Worm (Caenorhabditis elegans) whole organism, L2 larva: ENCODE results near the gene unc-70.

ENCODE experiments used
- C34F6.9 ChIP-seq: fragments of 150-350 bp; optimal IDR thresholded peaks from 2 replicates; lab custom pipeline; 2014; ENCODE audit warnings: missing biosample characterization, missing genetic modification characterization
- F13H6.1 ChIP-seq: sonication (generic microtip); optimal IDR thresholded peaks from 2 replicates; lab custom pipeline; 2016; ENCODE audit warnings: missing genetic modification characterization, missing compliant biosample characterization
- R02D3.7 ChIP-seq: fragments of 150-350 bp; optimal IDR thresholded peaks from 2 replicates; lab custom pipeline; 2014; ENCODE audit warnings: missing biosample characterization, missing genetic modification characterization
- Y55F3AM.14 ChIP-seq: fragments of 200-800 bp; sonication (Bioruptor generic); optimal IDR thresholded peaks from 2 replicates; lab custom pipeline; 2018; ENCODE audit warnings: mild to moderate bottlenecking, missing genetic modification characterization, missing compliant biosample characterization
- alr-1 ChIP-seq: fragments of 150-350 bp; optimal IDR thresholded peaks from 2 replicates; lab custom pipeline; 2014; ENCODE audit warnings: missing biosample characterization, missing genetic modification characterization
- aly-2 ChIP-seq: fragments of 150-350 bp; optimal IDR thresholded peaks from 2 replicates; lab custom pipeline; 2014; ENCODE audit warnings: missing biosample characterization, missing genetic modification characterization
- ama-1 ChIP-seq: fragments of 150-350 bp; optimal IDR thresholded peaks from 2 replicates; lab custom pipeline; 2018; ENCODE audit warnings: inconsistent platforms
- blmp-1 ChIP-seq: sonication (generic microtip); optimal IDR thresholded peaks from 2 replicates; lab custom pipeline; 2017; ENCODE audit warnings: missing genetic modification characterization, mild to moderate bottlenecking, missing compliant biosample characterization, antibody characterized with exemption, moderate library complexity; ENCODE audit not compliant: insufficient read depth
- ceh-16 ChIP-seq: fragments of 150-350 bp; optimal IDR thresholded peaks from 2 replicates; lab custom pipeline; 2014; ENCODE audit warnings: missing biosample characterization, missing genetic modification characterization
- ceh-82 ChIP-seq: fragments of 150-350 bp; optimal IDR thresholded peaks from 2 replicates; lab custom pipeline; 2014; ENCODE audit warnings: missing biosample characterization, missing genetic modification characterization
- crh-2 ChIP-seq: sonication (generic microtip); optimal IDR thresholded peaks from 2 replicates; lab custom pipeline; 2017; ENCODE audit warnings: missing biosample characterization, missing genetic modification characterization
- dmd-4 ChIP-seq: sonication (generic microtip); optimal IDR thresholded peaks from 2 replicates; lab custom pipeline; 2017; ENCODE audit warnings: missing biosample characterization, missing genetic modification characterization
- egl-27 ChIP-seq: sonication (generic microtip); optimal IDR thresholded peaks from 3 replicates; lab custom pipeline; 2017; ENCODE audit warnings: missing biosample characterization, missing genetic modification reagents, missing genetic modification characterization
- elt-1 ChIP-seq: fragments of 150-350 bp; optimal IDR thresholded peaks from 2 replicates; lab custom pipeline; 2014; ENCODE audit warnings: missing biosample characterization, missing genetic modification characterization
- elt-3 ChIP-seq: sonication (generic microtip); optimal IDR thresholded peaks from 2 replicates; lab custom pipeline; 2017; ENCODE audit warnings: missing biosample characterization, missing genetic modification characterization
- lin-11 ChIP-seq: fragments of 150-350 bp; sonication (generic microtip); optimal IDR thresholded peaks from 2 replicates; lab custom pipeline; 2014; ENCODE audit warnings: missing biosample characterization, missing genetic modification characterization, inconsistent platforms, mixed read lengths
- lin-13 ChIP-seq: fragments of 150-350 bp; optimal IDR thresholded peaks from 2 replicates; lab custom pipeline; 2014; ENCODE audit warnings: missing biosample characterization, missing genetic modification reagents, missing genetic modification characterization
- lin-39 ChIP-seq: fragments of 150-350 bp; optimal IDR thresholded peaks from 2 replicates; lab custom pipeline; 2014; ENCODE audit warnings: missing biosample characterization, missing genetic modification reagents, missing genetic modification characterization
- mab-5 ChIP-seq: fragments of 150-350 bp; optimal IDR thresholded peaks from 2 replicates; lab custom pipeline; 2014; ENCODE audit warnings: missing biosample characterization, missing genetic modification characterization
- mdl-1 ChIP-seq, 2 experiments: fragments of 150-350 bp in 1 of 2; sonication (generic microtip) in 1 of 2; optimal IDR thresholded peaks; 2 replicates each; lab custom pipeline; 2017; ENCODE audit warnings: missing biosample characterization in 2 of 2, missing genetic modification characterization in 2 of 2
- nhr-10 ChIP-seq: sonication (generic microtip); optimal IDR thresholded peaks from 2 replicates; lab custom pipeline; 2017; ENCODE audit warnings: missing biosample characterization, missing genetic modification characterization
- nhr-11 ChIP-seq: fragments of 150-350 bp; optimal IDR thresholded peaks from 2 replicates; lab custom pipeline; 2014; ENCODE audit warnings: missing biosample characterization, missing genetic modification characterization
- nhr-12 ChIP-seq: fragments of 150-350 bp; optimal IDR thresholded peaks from 2 replicates; lab custom pipeline; 2014; ENCODE audit warnings: missing biosample characterization, missing genetic modification characterization
- nhr-129 ChIP-seq: fragments of 150-350 bp; optimal IDR thresholded peaks from 2 replicates; lab custom pipeline; 2014; ENCODE audit warnings: missing biosample characterization, missing genetic modification characterization
- nhr-21 ChIP-seq: fragments of 150-350 bp; optimal IDR thresholded peaks from 2 replicates; lab custom pipeline; 2014; ENCODE audit warnings: missing biosample characterization, missing genetic modification characterization
- nhr-23 ChIP-seq: fragments of 150-350 bp; optimal IDR thresholded peaks from 2 replicates; lab custom pipeline; 2014; ENCODE audit warnings: missing biosample characterization, missing genetic modification reagents, missing genetic modification characterization
- nhr-237 ChIP-seq: fragments of 150-350 bp; optimal IDR thresholded peaks from 2 replicates; lab custom pipeline; 2014; ENCODE audit warnings: missing biosample characterization, missing genetic modification characterization
- nhr-25 ChIP-seq: fragments of 150-350 bp; sonication (generic microtip); optimal IDR thresholded peaks from 3 replicates; lab custom pipeline; 2014; ENCODE audit warnings: missing biosample characterization, missing genetic modification characterization
- nhr-77 ChIP-seq: fragments of 150-350 bp; optimal IDR thresholded peaks from 2 replicates; lab custom pipeline; 2014; ENCODE audit warnings: missing biosample characterization, missing genetic modification characterization
- sem-4 ChIP-seq: fragments of 150-350 bp; optimal IDR thresholded peaks from 2 replicates; lab custom pipeline; 2014; ENCODE audit warnings: missing biosample characterization, missing genetic modification reagents, missing genetic modification characterization
- sma-3 ChIP-seq: sonication (generic microtip); optimal IDR thresholded peaks from 2 replicates; lab custom pipeline; 2016; ENCODE audit warnings: missing genetic modification reagents, missing genetic modification characterization, missing compliant biosample characterization
- sma-9 ChIP-seq, 2 experiments: fragments of 150-350 bp in 1 of 2; sonication (generic microtip) in 1 of 2; optimal IDR thresholded peaks; 2 replicates each; lab custom pipeline; 2014 to 2016; ENCODE audit warnings: missing genetic modification characterization in 2 of 2, mild to moderate bottlenecking in 1 of 2, missing biosample characterization in 1 of 2, missing compliant biosample characterization in 1 of 2, missing genetic modification reagents in 1 of 2, moderate library complexity in 1 of 2
- snpc-4 ChIP-seq: fragments of 150-350 bp; optimal IDR thresholded peaks from 2 replicates; lab custom pipeline; 2014; ENCODE audit warnings: missing biosample characterization, missing genetic modification characterization
- unc-39 ChIP-seq: fragments of 150-350 bp; optimal IDR thresholded peaks from 2 replicates; lab custom pipeline; 2014; ENCODE audit warnings: missing biosample characterization, missing genetic modification characterization
- unc-55 ChIP-seq: fragments of 150-350 bp; sonication (generic microtip); optimal IDR thresholded peaks from 3 replicates; lab custom pipeline; 2014; ENCODE audit warnings: missing biosample characterization, missing genetic modification reagents, missing genetic modification characterization
- unc-62 ChIP-seq: fragments of 150-350 bp; optimal IDR thresholded peaks from 2 replicates; lab custom pipeline; 2014; ENCODE audit warnings: missing biosample characterization, missing genetic modification reagents, missing genetic modification characterization
- zag-1 ChIP-seq: fragments of 150-350 bp; optimal IDR thresholded peaks from 2 replicates; lab custom pipeline; 2014; ENCODE audit warnings: missing biosample characterization, missing genetic modification characterization
- ztf-1 ChIP-seq: fragments of 200-800 bp; sonication (Bioruptor generic); conservative IDR thresholded peaks from 2 replicates; pipeline ENCODE4 v1.3.6; 2022; ENCODE audit warnings: missing genetic modification characterization, missing compliant biosample characterization
- ztf-11 ChIP-seq: sonication (generic microtip); optimal IDR thresholded peaks from 2 replicates; lab custom pipeline; 2017; ENCODE audit warnings: missing biosample characterization, missing genetic modification characterization

Gene unc-70

ce11 chrV:6906435-6906834 lies 25.3 kb downstream of the unc-70 start:
- TF ChIP-seq sma-9 (GFP tag; optimal IDR thresholded peaks at IDR 0.05; lab: Kevin White, UChicago) = no peak
- TF ChIP-seq sma-9 (tag; optimal IDR thresholded peaks at IDR 0.05; lab: Kevin White, UChicago) = no peak
- no peak for TF ChIP-seq mab-5 (tag; lab: Kevin White, UChicago)
- no peak for TF ChIP-seq nhr-237 (tag; lab: Kevin White, UChicago)
- no peak for TF ChIP-seq nhr-129
- TF ChIP-seq, all 48 proteins: peak for 0

DNA sequence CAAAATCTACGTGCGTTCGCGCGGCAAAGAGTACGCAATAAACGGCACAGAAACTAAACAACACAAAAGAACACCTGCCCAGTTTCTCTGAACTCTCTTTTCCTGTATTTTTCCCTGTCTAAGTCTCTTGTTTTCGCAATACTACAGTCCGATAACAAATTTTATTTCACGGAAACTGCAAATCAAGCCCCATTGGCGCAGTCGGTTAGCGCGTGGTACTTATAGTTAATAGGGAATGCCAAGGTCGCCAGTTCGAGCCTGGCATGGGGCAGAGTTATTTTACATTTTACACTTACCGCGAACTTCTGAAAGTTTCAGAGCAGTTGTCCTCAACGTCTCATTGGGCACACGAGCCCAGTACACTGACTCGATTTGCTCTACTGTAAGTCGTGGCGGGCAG lies 36.1 kb downstream of the unc-70 start:
- TF ChIP-seq lin-39 (tag; lab: Kevin White, UChicago) (no peak), Y55F3AM.14 (no peak), mdl-1 (tag; optimal IDR thresholded peaks at IDR 0.05; lab: Kevin White, UChicago) (no peak), dmd-4 (tag; lab: Kevin White, UChicago) (no peak), nhr-10 (tag; lab: Kevin White, UChicago) (no peak), mab-5 (tag; lab: Kevin White, UChicago) (no peak), ztf-11 (tag; lab: Kevin White, UChicago) (no peak), nhr-23 (tag; lab: Kevin White, UChicago) (no peak), sma-9 (GFP tag; optimal IDR thresholded peaks at IDR 0.05; lab: Kevin White, UChicago) (no peak), sma-9 (tag; optimal IDR thresholded peaks at IDR 0.05; lab: Kevin White, UChicago) (no peak), C34F6.9 (tag; lab: Kevin White, UChicago) (no peak), alr-1 (tag; lab: Kevin White, UChicago) (no peak), F13H6.1 (tag; lab: Kevin White, UChicago) (no peak), ztf-1 (GFP tag; lab: Robert Waterston, UW) (no peak), unc-62 (GFP tag; lab: Kevin White, UChicago) (no peak), R02D3.7 (tag; lab: Kevin White, UChicago) (no peak), unc-39 (tag; lab: Kevin White, UChicago) (no peak)

ce11 chrV:6919251-6919650 lies 38.1 kb downstream of the unc-70 start:
- no peak for TF ChIP-seq nhr-21
- TF ChIP-seq zag-1 (tag; lab: Kevin White, UChicago) = no peak
- TF ChIP-seq snpc-4 (tag; lab: Kevin White, UChicago) = no peak
- TF ChIP-seq nhr-237 (tag; lab: Kevin White, UChicago) = no peak
- TF ChIP-seq ceh-82 = no peak
- TF ChIP-seq lin-11 (tag; lab: Kevin White, UChicago) = no peak
- no peak for TF ChIP-seq nhr-11 (tag; lab: Kevin White, UChicago)
- no peak for TF ChIP-seq nhr-129
- no peak for TF ChIP-seq unc-62 (GFP tag; lab: Kevin White, UChicago)
- TF ChIP-seq aly-2 = no peak
- no peak for TF ChIP-seq mab-5 (tag; lab: Kevin White, UChicago)
- no peak for TF ChIP-seq mdl-1 (tag; optimal IDR thresholded peaks at IDR 0.05; lab: Kevin White, UChicago)
- no peak for TF ChIP-seq R02D3.7 (tag; lab: Kevin White, UChicago)

DNA sequence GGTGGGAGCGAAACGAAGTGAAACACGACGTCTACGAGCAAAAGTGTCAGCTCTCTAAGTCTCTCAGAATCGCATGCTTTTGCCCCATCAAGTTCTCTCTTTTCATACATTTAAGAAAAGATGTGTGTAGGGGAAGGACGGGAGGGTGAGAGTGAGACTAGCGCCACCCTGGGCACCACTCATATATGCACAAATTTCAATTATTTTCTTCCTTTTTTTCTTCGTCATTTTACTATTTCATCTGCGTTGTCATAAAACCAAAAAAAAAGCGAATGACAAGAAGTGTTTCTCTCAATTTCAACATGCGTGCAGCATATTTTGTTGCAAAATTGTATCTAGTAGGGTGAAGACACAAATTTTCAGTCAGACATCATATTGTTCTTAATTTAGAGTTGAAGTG lies 45.5 kb downstream of the unc-70 start:
- TF ChIP-seq nhr-77 (tag; lab: Kevin White, UChicago) (no peak), nhr-21 (no peak), C34F6.9 (tag; lab: Kevin White, UChicago) (no peak), nhr-237 (tag; lab: Kevin White, UChicago) (no peak), unc-62 (GFP tag; lab: Kevin White, UChicago) (no peak), sma-3 (GFP tag; lab: Kevin White, UChicago) (no peak), crh-2 (tag; lab: Kevin White, UChicago) (no peak), elt-3 (tag; lab: Kevin White, UChicago) (no peak), lin-13 (GFP tag; lab: Kevin White, UChicago) (no peak), elt-1 (tag; lab: Kevin White, UChicago) (no peak), snpc-4 (tag; lab: Kevin White, UChicago) (no peak), nhr-12 (no peak), ama-1 (no peak), dmd-4 (tag; lab: Kevin White, UChicago) (no peak), nhr-129 (no peak)

DNA sequence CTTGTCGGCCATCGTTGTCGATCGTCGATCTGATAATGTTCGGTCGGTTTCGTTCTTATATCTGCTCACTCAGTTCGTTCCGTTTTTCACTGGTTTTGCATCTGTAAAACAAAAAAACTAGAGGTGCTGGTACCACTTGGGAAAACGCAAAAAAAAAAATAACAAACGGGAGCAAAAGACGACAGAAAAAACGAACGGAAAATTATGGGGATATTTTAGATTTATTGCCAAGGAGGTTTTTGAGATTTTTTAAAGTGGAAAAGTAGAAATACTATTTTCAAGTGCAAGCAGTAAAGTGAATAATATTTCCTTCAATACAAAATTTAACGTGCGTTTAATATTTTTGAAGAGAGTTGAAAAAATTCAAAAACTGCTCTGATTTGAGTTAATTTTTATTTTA lies 47.8 kb downstream of the unc-70 start, which contains the start of gene unc-68:
unc-68 (minus strand) TSS at position 101 of the 400 bp plus-strand sequence.
- TF ChIP-seq C34F6.9 (tag; lab: Kevin White, UChicago) (no peak), crh-2 (tag; lab: Kevin White, UChicago) (no peak), nhr-237 (tag; lab: Kevin White, UChicago) (no peak), mdl-1 (tag; optimal IDR thresholded peaks at IDR 0.05; lab: Kevin White, UChicago) (no peak), mab-5 (tag; lab: Kevin White, UChicago) (no peak), blmp-1 (tag; lab: Kevin White, UChicago) (no peak), Y55F3AM.14 (no peak), nhr-10 (tag; lab: Kevin White, UChicago) (no peak), egl-27 (tag; lab: Kevin White, UChicago) (no peak), nhr-25 (no peak), sem-4 (no peak), ceh-16 (tag; lab: Kevin White, UChicago) (no peak), alr-1 (tag; lab: Kevin White, UChicago) (no peak), unc-55 (GFP tag; lab: Kevin White, UChicago) (no peak), aly-2 (no peak), nhr-21 (no peak), nhr-77 (tag; lab: Kevin White, UChicago) (no peak), snpc-4 (tag; lab: Kevin White, UChicago) (no peak), elt-3 (tag; lab: Kevin White, UChicago) (no peak)
